Fruit fly (Drosophila melanogaster) S2 (cell line): ENCODE measurements around the gene Hsp22.

Experiments used
- CG8478 ChIP-seq: fragments of >200 bp; optimal IDR thresholded peaks from 2 replicates; lab custom pipeline; 2018
- CTCF ChIP-seq, 2 experiments: fragments of >200 bp; optimal IDR thresholded peaks; 2 replicates each; lab custom pipeline; 2018

dm6 chr3L:9379484-9380343, 7.0 kb downstream of the Hsp22 start, which contains the start of gene Hsp67Ba:
- no peak for TF ChIP-seq CTCF (optimal IDR thresholded peaks at IDR 0.05; lab: Kevin White, UChicago)
- TF ChIP-seq CG8478 (lab: Kevin White, UChicago): no peak
